Fruit fly (Drosophila melanogaster) Kc167 (cell line): ENCODE measurements around the gene CG13700.

Source experiments
- Myc ChIP-seq: fragments of >200 bp; optimal IDR thresholded peaks from 2 replicates; lab custom pipeline; 2017; ENCODE audit warnings: missing external identifiers
- Sin3A ChIP-seq: fragments of >200 bp; optimal IDR thresholded peaks from 2 replicates; lab custom pipeline; 2018; ENCODE audit warnings: missing external identifiers
- h ChIP-seq: fragments of >200 bp; optimal IDR thresholded peaks from 3 replicates; lab custom pipeline; 2018; ENCODE audit warnings: missing external identifiers
- insv ChIP-seq: fragments of >200 bp; optimal IDR thresholded peaks from 3 replicates; lab custom pipeline; 2018; ENCODE audit warnings: missing external identifiers
- psq ChIP-seq: fragments of >200 bp; optimal IDR thresholded peaks from 2 replicates; lab custom pipeline; 2017; ENCODE audit warnings: missing external identifiers
- ttk ChIP-seq: sonication (Bioruptor generic); optimal IDR thresholded peaks from 2 replicates; lab custom pipeline; 2017; ENCODE audit warnings: missing external identifiers

The CG13700 gene

dm6 chr3L:18266462-18266861, 34.6 kb downstream of the CG13700 start:
- TF ChIP-seq psq (lab: Kevin White, UChicago) = no peak
- no peak for TF ChIP-seq insv (lab: Kevin White, UChicago)
- TF ChIP-seq h (lab: Kevin White, UChicago) = no peak
- TF ChIP-seq Sin3A (lab: Kevin White, UChicago) = no peak
- no peak for TF ChIP-seq Myc (lab: Kevin White, UChicago)

DNA sequence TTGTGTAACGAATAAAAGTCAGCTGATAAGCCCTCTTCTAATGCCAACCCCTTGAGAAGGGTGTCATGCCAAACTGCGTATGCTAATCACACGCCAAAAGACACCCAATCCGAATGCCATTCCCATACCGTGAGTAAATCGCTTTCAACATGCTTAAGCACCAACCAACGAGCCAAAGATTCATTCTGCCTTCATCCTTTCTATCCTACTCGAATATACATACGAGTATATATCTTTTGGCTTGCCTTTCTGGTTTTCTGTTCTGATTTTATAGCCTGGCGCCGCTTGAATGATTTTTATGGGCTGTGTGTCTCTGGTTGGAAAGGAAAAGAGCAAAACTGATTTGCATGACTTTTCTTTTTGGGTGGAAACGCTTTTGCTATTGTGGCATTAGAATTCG, 35.5 kb downstream of the CG13700 start:
- no peak for TF ChIP-seq insv (lab: Kevin White, UChicago)
- no peak for TF ChIP-seq psq (lab: Kevin White, UChicago)
- no peak for TF ChIP-seq h (lab: Kevin White, UChicago)
- TF ChIP-seq Myc (lab: Kevin White, UChicago) = no peak
- no peak for TF ChIP-seq ttk
- no peak for TF ChIP-seq Sin3A (lab: Kevin White, UChicago)

dm6 chr3L:18258756-18259155, 42.3 kb downstream of the CG13700 start:
- TF ChIP-seq Sin3A (lab: Kevin White, UChicago) = no peak
- TF ChIP-seq insv (lab: Kevin White, UChicago) = no peak
- no peak for TF ChIP-seq Myc (lab: Kevin White, UChicago)
- TF ChIP-seq psq (lab: Kevin White, UChicago) = no peak
- TF ChIP-seq h (lab: Kevin White, UChicago) = no peak
- TF ChIP-seq ttk = no peak

DNA sequence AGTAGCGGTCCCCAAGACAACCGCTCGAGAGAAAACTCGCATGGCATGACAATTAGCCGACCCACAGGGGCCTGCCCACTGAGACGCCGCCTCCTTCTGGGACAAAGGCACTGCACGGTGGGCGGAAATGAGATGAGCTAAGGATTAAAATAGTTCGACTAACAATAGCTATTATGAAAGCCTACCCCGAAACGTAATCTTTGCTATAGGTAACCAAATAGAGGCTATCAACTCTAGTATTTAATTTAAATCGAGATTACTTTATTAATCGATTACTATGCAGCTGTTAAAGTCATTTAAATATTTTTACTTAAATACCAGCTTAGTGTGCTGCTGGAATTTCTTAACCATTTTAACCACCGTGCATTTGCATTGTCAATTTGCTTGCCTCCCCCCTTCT, 44.1 kb downstream of the CG13700 start:
- TF ChIP-seq Myc (lab: Kevin White, UChicago) (no peak), insv (lab: Kevin White, UChicago) (no peak), Sin3A (lab: Kevin White, UChicago) (no peak), psq (lab: Kevin White, UChicago) (no peak), h (lab: Kevin White, UChicago) (no peak), ttk (no peak)

dm6 chr3L:18251788-18252187, 49.3 kb downstream of the CG13700 start, which contains the start of gene CheA75a:
TSS of gene CheA75a (plus strand) at chr3L:18252088.
- TF ChIP-seq Myc (lab: Kevin White, UChicago) = no peak
- no peak for TF ChIP-seq ttk
- TF ChIP-seq h (lab: Kevin White, UChicago) = no peak
- no peak for TF ChIP-seq Sin3A (lab: Kevin White, UChicago)
- TF ChIP-seq insv (lab: Kevin White, UChicago) = no peak
- no peak for TF ChIP-seq psq (lab: Kevin White, UChicago)

dm6 chr3L:18250652-18251051, 50.4 kb downstream of the CG13700 start:
- TF ChIP-seq insv (lab: Kevin White, UChicago) (no peak), h (lab: Kevin White, UChicago) (no peak), Myc (lab: Kevin White, UChicago) (no peak), ttk (no peak), psq (lab: Kevin White, UChicago) (no peak), Sin3A (lab: Kevin White, UChicago) (no peak)

DNA sequence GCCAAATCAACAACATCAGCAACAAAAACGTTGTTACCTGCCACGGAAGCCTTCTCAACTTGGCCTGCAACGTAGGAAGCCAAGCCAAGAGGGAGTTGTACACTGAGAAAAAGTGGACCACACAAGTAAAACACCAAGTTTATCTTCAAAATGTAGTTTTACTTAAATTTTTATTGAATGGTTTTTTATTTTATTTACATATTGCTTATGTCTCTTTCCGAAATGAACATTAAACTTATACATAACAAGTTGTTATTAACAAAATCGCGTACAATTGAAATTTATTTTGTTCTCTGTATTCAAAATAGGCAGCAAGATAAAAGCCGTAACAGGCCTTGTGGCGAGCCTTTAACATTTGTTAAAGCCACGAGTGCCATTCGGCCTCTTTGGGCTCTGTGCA, 52.2 kb downstream of the CG13700 start:
- TF ChIP-seq psq (lab: Kevin White, UChicago) (no peak), Sin3A (lab: Kevin White, UChicago) (no peak)
